Fruit fly (Drosophila melanogaster) whole organism, pupa: ENCODE data around the gene aly.

ENCODE experiments used
- CG13204 ChIP-seq: fragments of 200-800 bp; sonication (Bioruptor generic); optimal IDR thresholded peaks from 2 replicates; lab custom pipeline; 2018; ENCODE audit warnings: missing biosample characterization, mild to moderate bottlenecking, missing genetic modification characterization, moderate library complexity
- CG17806 ChIP-seq: fragments of 200-800 bp; sonication (Bioruptor generic); optimal IDR thresholded peaks from 2 replicates; lab custom pipeline; 2018; ENCODE audit warnings: missing biosample characterization, mild to moderate bottlenecking, missing genetic modification characterization, moderate library complexity
- CG32121 ChIP-seq: fragments of 200-800 bp; sonication (Bioruptor generic); IDR thresholded peaks from 2 replicates; pipeline ENCODE4 v1.3.6; 2022; ENCODE audit warnings: missing biosample characterization, missing genetic modification characterization
- CG34367 ChIP-seq: fragments of 200-800 bp; sonication (Bioruptor generic); optimal IDR thresholded peaks from 2 replicates; lab custom pipeline; 2018; ENCODE audit warnings: missing biosample characterization, mild to moderate bottlenecking, missing genetic modification characterization
- CG8301 ChIP-seq: fragments of 200-800 bp; sonication (Bioruptor generic); optimal IDR thresholded peaks from 2 replicates; lab custom pipeline; 2018; ENCODE audit warnings: missing biosample characterization, mild to moderate bottlenecking, missing genetic modification characterization
- CG9948 ChIP-seq: fragments of 200-800 bp; sonication (Bioruptor generic); optimal IDR thresholded peaks from 2 replicates; lab custom pipeline; 2018; ENCODE audit warnings: missing biosample characterization, mild to moderate bottlenecking, missing genetic modification characterization, moderate library complexity
- D1 ChIP-seq: fragments of 200-800 bp; sonication (Bioruptor generic); optimal IDR thresholded peaks from 2 replicates; lab custom pipeline; 2018; ENCODE audit warnings: missing biosample characterization, mild to moderate bottlenecking, missing genetic modification characterization, moderate library complexity
- EcR ChIP-seq: fragments of 200-800 bp; sonication (Bioruptor generic); optimal IDR thresholded peaks from 3 replicates; lab custom pipeline; 2019; ENCODE audit warnings: missing biosample characterization, missing genetic modification characterization, mild to moderate bottlenecking, moderate library complexity, missing genetic modification reagents
- Ets98B ChIP-seq: fragments of 200-800 bp; sonication (Bioruptor generic); IDR thresholded peaks from 2 replicates; pipeline ENCODE4 v1.3.6; 2022; ENCODE audit warnings: missing biosample characterization, missing genetic modification characterization
- rn ChIP-seq: fragments of 200-800 bp; sonication (Bioruptor generic); IDR thresholded peaks from 2 replicates; pipeline ENCODE4 v1.3.6; 2022; ENCODE audit warnings: missing biosample characterization, missing genetic modification characterization

DNA sequence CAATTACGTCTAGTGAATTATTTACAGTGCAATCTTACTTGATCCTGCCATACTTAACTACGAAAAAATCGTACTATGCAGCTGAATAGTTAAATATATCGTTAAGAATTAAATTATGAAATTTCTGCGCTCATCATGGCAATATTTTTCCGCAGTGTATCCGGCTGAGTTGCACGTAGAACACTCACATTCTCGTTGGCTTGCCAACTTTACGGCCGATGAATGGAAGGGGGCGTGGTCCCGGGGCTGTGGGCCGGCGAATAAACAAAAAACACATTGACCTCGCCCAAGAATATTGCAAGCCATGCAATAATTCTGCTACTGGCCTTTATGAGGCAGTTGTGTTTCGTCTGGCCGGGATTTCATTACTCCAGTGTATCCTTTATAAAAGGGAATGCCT lies 38.6 kb downstream of the aly start:
- TF ChIP-seq CG17806 (tag; lab: Kevin White, UChicago) (no peak), Ets98B (GFP tag; lab: Robert Waterston, UW) (no peak), CG34367 (tag; lab: Kevin White, UChicago) (no peak), EcR (GFP tag; lab: Kevin White, UChicago) (no peak), CG32121 (no peak), D1 (tag; lab: Kevin White, UChicago) (no peak), CG8301 (tag; lab: Kevin White, UChicago) (no peak), CG9948 (no peak), CG13204 (GFP tag; lab: Kevin White, UChicago) (no peak), rn (GFP tag; lab: Robert Waterston, UW) (no peak)
